Worm (Caenorhabditis elegans) whole organism, young adult: ENCODE data around the gene rpc-2.
A peak's percentile ranks its signal among the peaks of the same experiment; 100 is the strongest.

ENCODE experiments used
- B0019.2 ChIP-seq: fragments of 200-800 bp; sonication (Bioruptor generic); conservative IDR thresholded peaks from 2 replicates; pipeline ENCODE4 v1.3.6; 2022; ENCODE audit warnings: missing genetic modification reagents, missing genetic modification characterization, missing compliant biosample characterization
- C06A6.2 ChIP-seq: fragments of 200-800 bp; sonication (Bioruptor generic); conservative IDR thresholded peaks from 2 replicates; pipeline ENCODE4 v1.3.6; 2022; ENCODE audit warnings: missing genetic modification characterization, missing compliant biosample characterization
- F23B12.7 ChIP-seq: sonication (generic microtip); optimal IDR thresholded peaks from 2 replicates; lab custom pipeline; 2017; ENCODE audit warnings: missing genetic modification characterization, mild to moderate bottlenecking, missing compliant biosample characterization, antibody characterized with exemption, moderate library complexity; ENCODE audit not compliant: insufficient read depth
- F49E8.2 ChIP-seq: sonication (generic microtip); optimal IDR thresholded peaks from 3 replicates; lab custom pipeline; 2017; ENCODE audit warnings: missing genetic modification characterization, mild to moderate bottlenecking, missing compliant biosample characterization, antibody characterized with exemption, moderate library complexity; ENCODE audit not compliant: insufficient read depth
- F57C9.4 ChIP-seq: sonication (generic microtip); optimal IDR thresholded peaks from 2 replicates; lab custom pipeline; 2017; ENCODE audit warnings: mild to moderate bottlenecking, missing genetic modification characterization, missing compliant biosample characterization
- K11D2.4 ChIP-seq: fragments of 200-800 bp; sonication (Bioruptor generic); IDR thresholded peaks from 2 replicates; pipeline ENCODE4 v1.3.6; 2022; ENCODE audit warnings: missing genetic modification reagents, missing genetic modification characterization, missing compliant biosample characterization
- K12H6.12 ChIP-seq: fragments of 200-800 bp; sonication (Bioruptor generic); optimal IDR thresholded peaks from 2 replicates; lab custom pipeline; 2018; ENCODE audit warnings: mild to moderate bottlenecking, missing genetic modification characterization, missing compliant biosample characterization
- Y95B8A.8 ChIP-seq: fragments of 200-800 bp; sonication (Bioruptor generic); IDR thresholded peaks from 2 replicates; pipeline ENCODE4 v1.3.6; 2022; ENCODE audit warnings: missing genetic modification reagents, missing genetic modification characterization, missing compliant biosample characterization
- ZK185.1 ChIP-seq: sonication (generic microtip); optimal IDR thresholded peaks from 2 replicates; lab custom pipeline; 2016; ENCODE audit warnings: mild to moderate bottlenecking, missing genetic modification characterization, missing compliant biosample characterization; ENCODE audit not compliant: poor library complexity, severe bottlenecking
- ama-1 ChIP-seq, 3 experiments: fragments of 150-350 bp in 1 of 3; sonication (generic microtip) in 2 of 3; optimal IDR thresholded peaks; 2 replicates each; lab custom pipeline; 2014 to 2018; ENCODE audit warnings: missing biosample characterization in 2 of 3, missing genetic modification characterization in 2 of 3, missing genetic modification reagents in 2 of 3
- aptf-2 ChIP-seq: fragments of 200-800 bp; sonication (Bioruptor generic); conservative IDR thresholded peaks from 2 replicates; pipeline ENCODE4 v1.3.6; 2022; ENCODE audit warnings: missing genetic modification reagents, missing genetic modification characterization, missing compliant biosample characterization
- atf-7 ChIP-seq: sonication (generic microtip); optimal IDR thresholded peaks from 2 replicates; lab custom pipeline; 2017; ENCODE audit warnings: mild to moderate bottlenecking, missing genetic modification characterization, missing compliant biosample characterization
- attf-3 ChIP-seq: fragments of 200-800 bp; sonication (Bioruptor generic); conservative IDR thresholded peaks from 2 replicates; pipeline ENCODE4 v1.3.6; 2022; ENCODE audit warnings: missing genetic modification reagents, missing genetic modification characterization, missing compliant biosample characterization
- attf-5 ChIP-seq: fragments of 200-800 bp; sonication (Bioruptor generic); optimal IDR thresholded peaks from 2 replicates; lab custom pipeline; 2018; ENCODE audit warnings: mild to moderate bottlenecking, missing genetic modification characterization, missing compliant biosample characterization
- cebp-1 ChIP-seq, 2 experiments: fragments of 200-800 bp in 1 of 2; sonication (Bioruptor generic) in 1 of 2; sonication (generic microtip) in 1 of 2; IDR thresholded peaks in 1 of 2; optimal IDR thresholded peaks in 1 of 2; 2 replicates each; pipeline versions ENCODE4 v1.3.6 to Lab custom; 2017 to 2022; ENCODE audit warnings: missing compliant biosample characterization in 2 of 2, missing genetic modification characterization in 2 of 2, mild to moderate bottlenecking in 1 of 2, missing genetic modification reagents in 1 of 2, moderate library complexity in 1 of 2
- ceh-40 ChIP-seq: fragments of 200-800 bp; sonication (Bioruptor generic); IDR thresholded peaks from 2 replicates; pipeline ENCODE4 v1.3.6; 2022; ENCODE audit warnings: missing genetic modification characterization, missing compliant biosample characterization
- ceh-58 ChIP-seq: fragments of 200-800 bp; sonication (Bioruptor generic); IDR thresholded peaks from 2 replicates; pipeline ENCODE4 v1.3.6; 2022; ENCODE audit warnings: missing genetic modification characterization, missing compliant biosample characterization
- ceh-91 ChIP-seq: fragments of 200-800 bp; sonication (Bioruptor generic); IDR thresholded peaks from 2 replicates; pipeline ENCODE4 v1.3.6; 2022; ENCODE audit warnings: missing genetic modification reagents, missing genetic modification characterization, missing compliant biosample characterization
- dox-1 ChIP-seq: fragments of 200-800 bp; sonication (Bioruptor generic); IDR thresholded peaks from 2 replicates; pipeline ENCODE4 v1.3.6; 2022; ENCODE audit warnings: missing genetic modification reagents, missing genetic modification characterization, missing compliant biosample characterization
- efl-1 ChIP-seq: fragments of 150-350 bp; optimal IDR thresholded peaks from 2 replicates; lab custom pipeline; 2014; ENCODE audit warnings: missing biosample characterization, missing genetic modification reagents, missing genetic modification characterization
- ekl-4 ChIP-seq: fragments of 200-800 bp; sonication (Bioruptor generic); IDR thresholded peaks from 2 replicates; pipeline ENCODE4 v1.3.6; 2022; ENCODE audit warnings: missing genetic modification reagents, missing genetic modification characterization, missing compliant biosample characterization
- ets-4 ChIP-seq: fragments of 200-800 bp; sonication (Bioruptor generic); optimal IDR thresholded peaks from 2 replicates; lab custom pipeline; 2018; ENCODE audit warnings: mild to moderate bottlenecking, missing genetic modification characterization, missing compliant biosample characterization
- hlh-26 ChIP-seq: fragments of 200-800 bp; sonication (Bioruptor generic); conservative IDR thresholded peaks from 2 replicates; pipeline ENCODE4 v1.3.6; 2022; ENCODE audit warnings: missing genetic modification reagents, missing genetic modification characterization, missing compliant biosample characterization
- hmg-1.2 ChIP-seq: fragments of 200-800 bp; sonication (Bioruptor generic); IDR thresholded peaks from 2 replicates; pipeline ENCODE4 v1.3.6; 2022; ENCODE audit warnings: missing genetic modification reagents, missing genetic modification characterization, missing compliant biosample characterization
- hrde-1 ChIP-seq: sonication (generic microtip); optimal IDR thresholded peaks from 2 replicates; lab custom pipeline; 2016; ENCODE audit warnings: missing genetic modification characterization, mild to moderate bottlenecking, missing compliant biosample characterization, moderate library complexity, missing genotype, missing genetic modification reagents, borderline replicate concordance
- let-607 ChIP-seq, 2 experiments: fragments of 200-800 bp in 1 of 2; sonication (Bioruptor generic) in 1 of 2; sonication (generic microtip) in 1 of 2; optimal IDR thresholded peaks; 2 replicates each; lab custom pipeline; 2016 to 2018; ENCODE audit warnings: mild to moderate bottlenecking in 2 of 2, missing compliant biosample characterization in 2 of 2, missing genetic modification characterization in 2 of 2, moderate library complexity in 2 of 2, missing genotype in 1 of 2
- lin-26 ChIP-seq: fragments of 200-800 bp; sonication (Bioruptor generic); IDR thresholded peaks from 2 replicates; pipeline ENCODE4 v1.3.6; 2022; ENCODE audit warnings: missing genetic modification reagents, missing genetic modification characterization, missing compliant biosample characterization
- lin-35 ChIP-seq, 3 experiments: fragments of 150-350 bp in 2 of 3; sonication (generic microtip) in 1 of 3; optimal IDR thresholded peaks; 2 replicates each; lab custom pipeline; 2014 to 2018; ENCODE audit warnings: missing biosample characterization in 3 of 3, missing genetic modification characterization in 3 of 3, missing genetic modification reagents in 3 of 3
- lin-40 ChIP-seq: sonication (generic microtip); optimal IDR thresholded peaks from 2 replicates; lab custom pipeline; 2016; ENCODE audit warnings: missing genetic modification characterization, mild to moderate bottlenecking, missing compliant biosample characterization, missing genotype, missing genetic modification reagents
- lir-1 ChIP-seq: fragments of 200-800 bp; sonication (Bioruptor generic); conservative IDR thresholded peaks from 2 replicates; pipeline ENCODE4 v1.3.6; 2022; ENCODE audit warnings: missing genetic modification reagents, missing genetic modification characterization, missing compliant biosample characterization
- nfyb-1 ChIP-seq: fragments of 200-800 bp; sonication (Bioruptor generic); IDR thresholded peaks from 2 replicates; pipeline ENCODE4 v1.3.6; 2022; ENCODE audit warnings: missing genetic modification reagents, missing genetic modification characterization, missing compliant biosample characterization
- nhr-120 ChIP-seq: fragments of 200-800 bp; sonication (Bioruptor generic); IDR thresholded peaks from 2 replicates; pipeline ENCODE4 v1.3.6; 2022; ENCODE audit warnings: missing genetic modification characterization, missing compliant biosample characterization
- nhr-80 ChIP-seq: sonication (generic microtip); optimal IDR thresholded peaks from 2 replicates; lab custom pipeline; 2016; ENCODE audit warnings: missing genetic modification characterization, missing compliant biosample characterization
- snpc-1.1 ChIP-seq: sonication (generic microtip); optimal IDR thresholded peaks from 2 replicates; lab custom pipeline; 2017; ENCODE audit warnings: missing genetic modification characterization, mild to moderate bottlenecking, missing compliant biosample characterization, antibody characterized with exemption, moderate library complexity, missing genotype, missing genetic modification reagents; ENCODE audit not compliant: insufficient read depth
- somi-1 ChIP-seq: fragments of 200-800 bp; sonication (Bioruptor generic); optimal IDR thresholded peaks from 2 replicates; lab custom pipeline; 2018; ENCODE audit warnings: mild to moderate bottlenecking, missing genetic modification characterization, missing compliant biosample characterization
- sptf-2 ChIP-seq: fragments of 200-800 bp; sonication (Bioruptor generic); optimal IDR thresholded peaks from 2 replicates; lab custom pipeline; 2018; ENCODE audit warnings: mild to moderate bottlenecking, missing genetic modification characterization, missing compliant biosample characterization
- tbp1 ChIP-seq: fragments of 200-800 bp; sonication (Bioruptor generic); optimal IDR thresholded peaks from 2 replicates; lab custom pipeline; 2018; ENCODE audit warnings: mild to moderate bottlenecking, missing genetic modification characterization, missing compliant biosample characterization
- tbx-9 ChIP-seq: sonication (generic microtip); optimal IDR thresholded peaks from 2 replicates; lab custom pipeline; 2016; ENCODE audit warnings: borderline replicate concordance, missing genetic modification characterization, inconsistent platforms, missing compliant biosample characterization
- tlf-1 ChIP-seq: fragments of 200-800 bp; sonication (Bioruptor generic); optimal IDR thresholded peaks from 2 replicates; lab custom pipeline; 2018; ENCODE audit warnings: mild to moderate bottlenecking, missing genetic modification characterization, missing compliant biosample characterization
- unc-62 ChIP-seq: fragments of 150-350 bp; optimal IDR thresholded peaks from 2 replicates; lab custom pipeline; 2014; ENCODE audit warnings: missing biosample characterization, missing genetic modification reagents, missing genetic modification characterization
- zfh-2 ChIP-seq: fragments of 200-800 bp; sonication (Bioruptor generic); conservative IDR thresholded peaks from 2 replicates; pipeline ENCODE4 v1.3.6; 2022; ENCODE audit warnings: missing genetic modification reagents, missing genetic modification characterization, missing compliant biosample characterization
- ztf-22 ChIP-seq: fragments of 200-800 bp; sonication (Bioruptor generic); optimal IDR thresholded peaks from 2 replicates; lab custom pipeline; 2018; ENCODE audit warnings: mild to moderate bottlenecking, missing genetic modification characterization, moderate library complexity, missing compliant biosample characterization
- ztf-25 ChIP-seq: fragments of 200-800 bp; sonication (Bioruptor generic); IDR thresholded peaks from 2 replicates; pipeline ENCODE4 v1.3.6; 2022; ENCODE audit warnings: missing genetic modification reagents, missing genetic modification characterization, missing compliant biosample characterization
- ztf-3 ChIP-seq: fragments of 200-800 bp; sonication (Bioruptor generic); optimal IDR thresholded peaks from 2 replicates; lab custom pipeline; 2018; ENCODE audit warnings: mild to moderate bottlenecking, missing genetic modification characterization, missing compliant biosample characterization

The rpc-2 gene

DNA sequence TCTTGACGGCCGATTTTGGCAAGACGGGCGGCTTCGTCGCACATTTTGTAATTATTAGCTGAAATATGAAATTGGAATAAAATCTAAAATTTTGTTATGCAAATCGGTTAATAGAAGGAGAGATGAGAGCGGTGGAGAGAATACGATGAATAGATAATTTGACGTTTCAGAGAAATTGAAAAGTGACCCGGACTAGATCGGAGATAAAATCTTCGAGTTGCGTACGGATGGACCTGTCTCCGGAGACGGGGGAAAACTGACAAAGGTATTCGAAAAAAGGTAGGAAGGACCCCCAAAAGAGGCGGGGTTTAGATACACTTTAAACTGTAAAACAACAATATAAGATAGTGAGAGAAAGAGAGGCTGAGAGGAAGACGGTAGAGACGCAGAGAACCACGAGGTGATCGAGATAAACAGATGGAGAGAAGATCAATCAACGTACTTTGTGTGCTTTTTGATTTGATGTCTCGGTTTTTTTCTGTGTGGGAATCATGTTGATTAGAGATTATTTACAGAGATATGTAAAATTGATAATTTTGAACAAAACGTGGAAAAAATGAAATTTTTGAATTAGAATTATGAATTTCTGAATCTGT lies 5.0 kb upstream of the rpc-2 start, which contains the start of gene F09F7.6:
Gene F09F7.6 (minus strand): TSS at position 64 of the 596 bp plus-strand sequence.
- peak; percentile 38 for TF ChIP-seq attf-5 (GFP tag; lab: Kevin White, UChicago)
- peak in 1 of 3 experiments; percentile 12 for TF ChIP-seq lin-35 (GFP tag; optimal IDR thresholded peaks at IDR 0.05; lab: Kevin White, UChicago)
- no peak for TF ChIP-seq nhr-120 (GFP tag; lab: Robert Waterston, UW)
- peak; percentile 30 for TF ChIP-seq tbp1 (GFP tag; lab: Kevin White, UChicago)
- 0 out of 2 replicates have a peak, but pooled peaks have one; percentile 28 for TF ChIP-seq C06A6.2 (GFP tag; lab: Robert Waterston, UW)
- TF ChIP-seq aptf-2 (GFP tag; lab: Robert Waterston, UW): no peak
- peak; percentile 11; the same call in 1 of the 2 replicates for TF ChIP-seq dox-1 (GFP tag; lab: Robert Waterston, UW)
- peak; percentile 42 for TF ChIP-seq tlf-1 (GFP tag; lab: Kevin White, UChicago)
- TF ChIP-seq F49E8.2 (tag; lab: Kevin White, UChicago): no peak
- TF ChIP-seq cebp-1 (GFP tag; IDR thresholded peaks at IDR 0.05; lab: Robert Waterston, UW): no peak
- peak; percentile 59 for TF ChIP-seq cebp-1 (tag; optimal IDR thresholded peaks at IDR 0.05; lab: Kevin White, UChicago)
- TF ChIP-seq K11D2.4 (GFP tag; lab: Robert Waterston, UW): peak; percentile 46; the same call in 1 of the 2 replicates
- TF ChIP-seq ceh-40 (GFP tag; lab: Robert Waterston, UW): no peak
- no peak for TF ChIP-seq zfh-2 (GFP tag; lab: Robert Waterston, UW)
- TF ChIP-seq ztf-3 (GFP tag; lab: Kevin White, UChicago): no peak
- TF ChIP-seq nfyb-1: 0 out of 2 replicates have a peak, but pooled peaks have one; percentile 34
- TF ChIP-seq nhr-80: peak; percentile 60
- TF ChIP-seq lin-40 (tag; lab: Kevin White, UChicago): peak; percentile 57
- TF ChIP-seq ZK185.1 (tag; lab: Kevin White, UChicago): peak; percentile 1
- TF ChIP-seq let-607 (tag; optimal IDR thresholded peaks at IDR 0.05; lab: Kevin White, UChicago): peak in 1 of 2 experiments; percentile 21
- peak; percentile 52 for TF ChIP-seq hmg-1.2 (GFP tag; lab: Robert Waterston, UW)
- TF ChIP-seq somi-1: peak; percentile 64
- peak; percentile 61 for TF ChIP-seq ama-1 (optimal IDR thresholded peaks at IDR 0.05; lab: Kevin White, UChicago)
- no peak for TF ChIP-seq ama-1 (GFP tag; optimal IDR thresholded peaks at IDR 0.05; lab: Kevin White, UChicago)
- peak; percentile 25 for TF ChIP-seq atf-7 (tag; lab: Kevin White, UChicago)
- TF ChIP-seq lir-1 (GFP tag; lab: Robert Waterston, UW): 0 out of 2 replicates have a peak, but pooled peaks have one; percentile 23
- TF ChIP-seq K12H6.12: peak; percentile 62
- TF ChIP-seq attf-3 (GFP tag; lab: Robert Waterston, UW): no peak
- TF ChIP-seq ceh-58 (GFP tag; lab: Robert Waterston, UW): no peak

DNA sequence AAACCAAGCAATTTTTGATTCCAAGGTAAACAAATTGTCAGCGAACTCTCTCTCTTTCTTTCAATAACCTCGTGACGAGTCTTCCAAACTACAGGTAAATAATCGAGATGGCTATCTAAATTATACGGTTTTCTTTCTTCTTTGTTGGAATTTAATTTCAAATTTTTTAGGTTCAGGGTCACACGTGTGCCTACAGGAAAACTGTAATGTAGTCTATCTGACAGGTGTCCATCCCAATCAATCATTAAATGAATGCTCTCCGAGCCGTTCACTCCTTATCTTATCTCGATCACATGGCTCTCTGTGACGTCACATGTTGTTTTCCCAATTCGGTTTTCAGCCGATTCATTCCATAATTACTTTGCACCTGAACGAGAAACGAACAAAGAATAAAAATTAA lies 4.1 kb upstream of the rpc-2 start:
- TF ChIP-seq ekl-4 (no peak), ets-4 (GFP tag; lab: Kevin White, UChicago) (peak; percentile 2), ceh-91 (GFP tag; lab: Robert Waterston, UW) (no peak), efl-1 (no peak), ztf-22 (peak; percentile 44), snpc-1.1 (tag; lab: Kevin White, UChicago) (no peak), ztf-3 (GFP tag; lab: Kevin White, UChicago) (no peak), ceh-58 (GFP tag; lab: Robert Waterston, UW) (no peak), F23B12.7 (peak; percentile 20), tbx-9 (tag; lab: Kevin White, UChicago) (no peak), Y95B8A.8 (GFP tag; lab: Robert Waterston, UW) (0 out of 2 replicates have a peak, but pooled peaks have one; percentile 53), hrde-1 (tag; lab: Kevin White, UChicago) (no peak), somi-1 (no peak), sptf-2 (GFP tag; lab: Kevin White, UChicago) (no peak), unc-62 (peak; percentile 90), B0019.2 (GFP tag; lab: Robert Waterston, UW) (no peak), zfh-2 (GFP tag; lab: Robert Waterston, UW) (no peak), lin-26 (GFP tag; lab: Robert Waterston, UW) (no peak), ztf-25 (GFP tag; lab: Robert Waterston, UW) (no peak), hlh-26 (GFP tag; lab: Robert Waterston, UW) (no peak), F57C9.4 (tag; lab: Kevin White, UChicago) (no peak)
